Worm (Caenorhabditis elegans) whole organism, L2 larva: ENCODE data around the gene R04B5.1.

Experiments used
- C34F6.9 ChIP-seq: fragments of 150-350 bp; optimal IDR thresholded peaks from 2 replicates; lab custom pipeline; 2014; ENCODE audit warnings: missing biosample characterization, missing genetic modification characterization
- ZK546.5 ChIP-seq: sonication (generic microtip); optimal IDR thresholded peaks from 2 replicates; lab custom pipeline; 2017; ENCODE audit warnings: missing biosample characterization, missing genetic modification characterization
- alr-1 ChIP-seq: fragments of 150-350 bp; optimal IDR thresholded peaks from 2 replicates; lab custom pipeline; 2014; ENCODE audit warnings: missing biosample characterization, missing genetic modification characterization
- aly-2 ChIP-seq: fragments of 150-350 bp; optimal IDR thresholded peaks from 2 replicates; lab custom pipeline; 2014; ENCODE audit warnings: missing biosample characterization, missing genetic modification characterization
- blmp-1 ChIP-seq: sonication (generic microtip); optimal IDR thresholded peaks from 2 replicates; lab custom pipeline; 2017; ENCODE audit warnings: missing genetic modification characterization, mild to moderate bottlenecking, missing compliant biosample characterization, antibody characterized with exemption, moderate library complexity; ENCODE audit not compliant: insufficient read depth
- ceh-16 ChIP-seq: fragments of 150-350 bp; optimal IDR thresholded peaks from 2 replicates; lab custom pipeline; 2014; ENCODE audit warnings: missing biosample characterization, missing genetic modification characterization
- ceh-82 ChIP-seq: fragments of 150-350 bp; optimal IDR thresholded peaks from 2 replicates; lab custom pipeline; 2014; ENCODE audit warnings: missing biosample characterization, missing genetic modification characterization
- crh-2 ChIP-seq: sonication (generic microtip); optimal IDR thresholded peaks from 2 replicates; lab custom pipeline; 2017; ENCODE audit warnings: missing biosample characterization, missing genetic modification characterization
- dmd-4 ChIP-seq: sonication (generic microtip); optimal IDR thresholded peaks from 2 replicates; lab custom pipeline; 2017; ENCODE audit warnings: missing biosample characterization, missing genetic modification characterization
- elt-1 ChIP-seq: fragments of 150-350 bp; optimal IDR thresholded peaks from 2 replicates; lab custom pipeline; 2014; ENCODE audit warnings: missing biosample characterization, missing genetic modification characterization
- elt-3 ChIP-seq: sonication (generic microtip); optimal IDR thresholded peaks from 2 replicates; lab custom pipeline; 2017; ENCODE audit warnings: missing biosample characterization, missing genetic modification characterization
- fos-1 ChIP-seq: fragments of 150-350 bp; optimal IDR thresholded peaks from 2 replicates; lab custom pipeline; 2014; ENCODE audit warnings: missing biosample characterization, missing genetic modification characterization
- lin-13 ChIP-seq: fragments of 150-350 bp; optimal IDR thresholded peaks from 2 replicates; lab custom pipeline; 2014; ENCODE audit warnings: missing biosample characterization, missing genetic modification reagents, missing genetic modification characterization
- lsy-2 ChIP-seq, 2 experiments: fragments of 150-350 bp in 1 of 2; sonication (generic microtip) in 1 of 2; optimal IDR thresholded peaks; 2 replicates each; lab custom pipeline; 2014 to 2017; ENCODE audit warnings: missing biosample characterization in 2 of 2, missing genetic modification characterization in 2 of 2
- mab-5 ChIP-seq: fragments of 150-350 bp; optimal IDR thresholded peaks from 2 replicates; lab custom pipeline; 2014; ENCODE audit warnings: missing biosample characterization, missing genetic modification characterization
- mbf-1 ChIP-seq: sonication (generic microtip); optimal IDR thresholded peaks from 2 replicates; lab custom pipeline; 2017; ENCODE audit warnings: missing biosample characterization, missing genetic modification characterization
- nhr-10 ChIP-seq: sonication (generic microtip); optimal IDR thresholded peaks from 2 replicates; lab custom pipeline; 2017; ENCODE audit warnings: missing biosample characterization, missing genetic modification characterization
- nhr-11 ChIP-seq: fragments of 150-350 bp; optimal IDR thresholded peaks from 2 replicates; lab custom pipeline; 2014; ENCODE audit warnings: missing biosample characterization, missing genetic modification characterization
- nhr-12 ChIP-seq: fragments of 150-350 bp; optimal IDR thresholded peaks from 2 replicates; lab custom pipeline; 2014; ENCODE audit warnings: missing biosample characterization, missing genetic modification characterization
- nhr-129 ChIP-seq: fragments of 150-350 bp; optimal IDR thresholded peaks from 2 replicates; lab custom pipeline; 2014; ENCODE audit warnings: missing biosample characterization, missing genetic modification characterization
- nhr-21 ChIP-seq: fragments of 150-350 bp; optimal IDR thresholded peaks from 2 replicates; lab custom pipeline; 2014; ENCODE audit warnings: missing biosample characterization, missing genetic modification characterization
- nhr-23 ChIP-seq: fragments of 150-350 bp; optimal IDR thresholded peaks from 2 replicates; lab custom pipeline; 2014; ENCODE audit warnings: missing biosample characterization, missing genetic modification reagents, missing genetic modification characterization
- nhr-237 ChIP-seq: fragments of 150-350 bp; optimal IDR thresholded peaks from 2 replicates; lab custom pipeline; 2014; ENCODE audit warnings: missing biosample characterization, missing genetic modification characterization
- nhr-25 ChIP-seq: fragments of 150-350 bp; sonication (generic microtip); optimal IDR thresholded peaks from 3 replicates; lab custom pipeline; 2014; ENCODE audit warnings: missing biosample characterization, missing genetic modification characterization
- nhr-6 ChIP-seq: fragments of 150-350 bp; optimal IDR thresholded peaks from 2 replicates; lab custom pipeline; 2014; ENCODE audit warnings: missing biosample characterization, missing genetic modification characterization
- nhr-77 ChIP-seq: fragments of 150-350 bp; optimal IDR thresholded peaks from 2 replicates; lab custom pipeline; 2014; ENCODE audit warnings: missing biosample characterization, missing genetic modification characterization
- peb-1 ChIP-seq: fragments of 150-350 bp; optimal IDR thresholded peaks from 2 replicates; lab custom pipeline; 2014; ENCODE audit warnings: missing biosample characterization, missing genetic modification characterization
- sem-4 ChIP-seq: fragments of 150-350 bp; optimal IDR thresholded peaks from 2 replicates; lab custom pipeline; 2014; ENCODE audit warnings: missing biosample characterization, missing genetic modification reagents, missing genetic modification characterization
- skn-1 ChIP-seq: sonication (generic microtip); optimal IDR thresholded peaks from 2 replicates; lab custom pipeline; 2017; ENCODE audit warnings: missing biosample characterization, missing genetic modification characterization
- sma-3 ChIP-seq: sonication (generic microtip); optimal IDR thresholded peaks from 2 replicates; lab custom pipeline; 2016; ENCODE audit warnings: missing genetic modification reagents, missing genetic modification characterization, missing compliant biosample characterization
- sma-9 ChIP-seq, 2 experiments: fragments of 150-350 bp in 1 of 2; sonication (generic microtip) in 1 of 2; optimal IDR thresholded peaks; 2 replicates each; lab custom pipeline; 2014 to 2016; ENCODE audit warnings: missing genetic modification characterization in 2 of 2, mild to moderate bottlenecking in 1 of 2, missing biosample characterization in 1 of 2, missing compliant biosample characterization in 1 of 2, missing genetic modification reagents in 1 of 2, moderate library complexity in 1 of 2
- unc-39 ChIP-seq: fragments of 150-350 bp; optimal IDR thresholded peaks from 2 replicates; lab custom pipeline; 2014; ENCODE audit warnings: missing biosample characterization, missing genetic modification characterization
- unc-62 ChIP-seq: fragments of 150-350 bp; optimal IDR thresholded peaks from 2 replicates; lab custom pipeline; 2014; ENCODE audit warnings: missing biosample characterization, missing genetic modification reagents, missing genetic modification characterization
- zag-1 ChIP-seq: fragments of 150-350 bp; optimal IDR thresholded peaks from 2 replicates; lab custom pipeline; 2014; ENCODE audit warnings: missing biosample characterization, missing genetic modification characterization
- ztf-1 ChIP-seq: fragments of 200-800 bp; sonication (Bioruptor generic); conservative IDR thresholded peaks from 2 replicates; pipeline ENCODE4 v1.3.6; 2022; ENCODE audit warnings: missing genetic modification characterization, missing compliant biosample characterization
- ztf-11 ChIP-seq: sonication (generic microtip); optimal IDR thresholded peaks from 2 replicates; lab custom pipeline; 2017; ENCODE audit warnings: missing biosample characterization, missing genetic modification characterization
- ztf-4 ChIP-seq: fragments of 150-350 bp; optimal IDR thresholded peaks from 2 replicates; lab custom pipeline; 2014; ENCODE audit warnings: missing biosample characterization, missing genetic modification characterization

R04B5.1 gene

DNA sequence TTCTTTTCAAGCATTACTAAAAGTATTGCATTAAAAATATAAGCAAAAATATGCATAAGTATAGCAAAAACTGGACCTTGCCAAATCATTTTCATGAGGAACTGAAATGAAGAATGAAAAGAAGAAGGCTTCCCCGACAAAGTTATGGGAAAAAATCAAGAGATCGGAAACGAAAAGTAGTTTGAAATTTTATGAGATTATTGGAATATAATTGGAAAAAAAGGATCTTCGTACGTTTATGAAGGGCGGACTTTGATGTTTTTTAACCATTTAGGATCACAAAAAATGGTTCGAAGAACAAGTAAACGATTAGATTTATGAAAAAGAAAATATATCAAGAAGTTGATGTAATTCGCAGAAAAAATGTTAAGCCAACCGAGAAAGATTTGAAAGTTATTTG is 42.8 kb upstream of the R04B5.1 start, which contains the start of gene srxa-18:
TSS of gene srxa-18 (minus strand) at position 100 of the 400 bp plus-strand sequence.
- TF ChIP-seq nhr-21 (tag; lab: Kevin White, UChicago) (no peak), ceh-16 (no peak), skn-1 (tag; lab: Kevin White, UChicago) (no peak), unc-39 (tag; lab: Kevin White, UChicago) (no peak), nhr-77 (no peak), elt-1 (tag; lab: Kevin White, UChicago) (no peak), aly-2 (tag; lab: Kevin White, UChicago) (no peak), ztf-4 (tag; lab: Kevin White, UChicago) (no peak), ZK546.5 (no peak), fos-1 (tag; lab: Kevin White, UChicago) (no peak), blmp-1 (tag; lab: Kevin White, UChicago) (no peak), nhr-11 (tag; lab: Kevin White, UChicago) (no peak), sem-4 (tag; lab: Kevin White, UChicago) (no peak), zag-1 (tag; lab: Kevin White, UChicago) (no peak), ztf-11 (tag; lab: Kevin White, UChicago) (no peak), alr-1 (no peak), nhr-237 (no peak), mab-5 (tag; lab: Kevin White, UChicago) (no peak), ceh-82 (tag; lab: Kevin White, UChicago) (no peak)

DNA sequence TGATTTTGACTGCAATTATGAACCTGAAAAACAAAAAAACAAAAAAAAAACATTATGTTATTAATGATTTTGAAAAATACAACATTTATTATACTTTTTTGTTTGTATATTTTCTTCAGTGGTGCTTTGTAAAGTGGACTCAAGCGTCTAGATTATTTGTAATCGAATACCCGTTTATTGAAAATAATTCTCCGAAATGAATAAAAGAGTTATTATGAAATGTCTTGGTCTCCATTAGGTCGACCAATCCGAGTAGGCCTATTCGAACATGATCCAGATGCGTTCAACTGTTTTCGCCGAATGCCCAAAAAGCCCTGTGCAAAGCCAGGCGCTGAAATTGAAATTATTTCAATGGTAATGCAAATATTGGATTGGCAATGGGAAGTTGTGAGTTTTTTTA is 39.3 kb upstream of the R04B5.1 start, which contains the start of gene C08B6.5:
TSS of gene C08B6.5 (plus strand) at position 301 of the 400 bp plus-strand sequence.
- TF ChIP-seq unc-62 (GFP tag; lab: Kevin White, UChicago), result no peak
- TF ChIP-seq lsy-2 (tag; optimal IDR thresholded peaks at IDR 0.05; lab: Kevin White, UChicago), result no peak
- no peak for TF ChIP-seq nhr-129 (tag; lab: Kevin White, UChicago)
- no peak for TF ChIP-seq peb-1 (tag; lab: Kevin White, UChicago)
- TF ChIP-seq ztf-11 (tag; lab: Kevin White, UChicago), result no peak
- no peak for TF ChIP-seq mbf-1 (tag; lab: Kevin White, UChicago)
- TF ChIP-seq ztf-1 (GFP tag; lab: Robert Waterston, UW), result no peak
- no peak for TF ChIP-seq ceh-82 (tag; lab: Kevin White, UChicago)

- TF ChIP-seq ztf-1 (GFP tag; lab: Robert Waterston, UW) (no peak), nhr-23 (tag; lab: Kevin White, UChicago) (no peak), lin-13 (GFP tag; lab: Kevin White, UChicago) (no peak), sem-4 (tag; lab: Kevin White, UChicago) (no peak), zag-1 (tag; lab: Kevin White, UChicago) (no peak), crh-2 (tag; lab: Kevin White, UChicago) (no peak), sma-3 (no peak), nhr-6 (no peak), alr-1 (no peak)
- TF ChIP-seq, all 48 proteins: peak for 0
Observed at ce11 chrV:10114329-10114728, 36.2 kb upstream of the R04B5.1 start, which contains the start of gene cht-5. TSS of gene cht-5 (plus strand) at chrV:10114629.

DNA sequence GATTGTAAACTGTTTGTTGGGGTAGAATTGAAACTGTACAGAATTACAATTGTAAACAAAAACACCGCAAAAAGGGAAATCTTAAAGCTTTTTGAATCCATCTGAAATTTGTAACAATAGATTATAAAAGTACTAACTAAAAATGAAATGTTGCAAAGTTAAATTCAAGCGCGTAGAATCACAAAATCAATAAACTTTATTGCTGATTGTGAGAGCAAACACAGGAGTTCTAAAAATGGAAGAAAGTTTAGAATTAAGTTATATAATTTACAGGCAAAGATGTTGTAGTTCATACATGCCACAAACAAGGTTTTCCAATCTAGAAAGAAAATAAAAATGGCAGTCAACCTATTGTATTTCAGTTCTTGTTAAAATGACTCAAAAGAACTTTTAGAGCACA is 34.0 kb upstream of the R04B5.1 start, which contains the start of gene C08B6.3:
TSS of gene C08B6.3 (minus strand) at position 101 of the 400 bp plus-strand sequence.
- TF ChIP-seq sma-9 (GFP tag; optimal IDR thresholded peaks at IDR 0.05; lab: Kevin White, UChicago), result no peak
- TF ChIP-seq sma-9 (tag; optimal IDR thresholded peaks at IDR 0.05; lab: Kevin White, UChicago), result no peak
- TF ChIP-seq fos-1 (tag; lab: Kevin White, UChicago), result no peak
- no peak for TF ChIP-seq ztf-1 (GFP tag; lab: Robert Waterston, UW)
- TF ChIP-seq nhr-25, result no peak
- no peak for TF ChIP-seq nhr-23 (tag; lab: Kevin White, UChicago)
- TF ChIP-seq elt-3 (tag; lab: Kevin White, UChicago), result no peak
- no peak for TF ChIP-seq nhr-12 (tag; lab: Kevin White, UChicago)
- no peak for TF ChIP-seq C34F6.9 (tag; lab: Kevin White, UChicago)
- no peak for TF ChIP-seq sem-4 (tag; lab: Kevin White, UChicago)
- no peak for TF ChIP-seq dmd-4 (tag; lab: Kevin White, UChicago)
- TF ChIP-seq nhr-10 (tag; lab: Kevin White, UChicago), result no peak
- no peak for TF ChIP-seq nhr-77
- TF ChIP-seq mbf-1 (tag; lab: Kevin White, UChicago), result no peak
- no peak for TF ChIP-seq ceh-16
- TF ChIP-seq peb-1 (tag; lab: Kevin White, UChicago), result no peak
- no peak for TF ChIP-seq ZK546.5
- TF ChIP-seq ztf-4 (tag; lab: Kevin White, UChicago), result no peak
- no peak for TF ChIP-seq ceh-82 (tag; lab: Kevin White, UChicago)
- TF ChIP-seq lsy-2 (tag; optimal IDR thresholded peaks at IDR 0.05; lab: Kevin White, UChicago), result no peak
